Fruit fly (Drosophila melanogaster) whole organism, prepupa: ENCODE data around the gene PolA2.
A peak's percentile ranks its signal among the peaks of the same experiment; 100 is the strongest.

Experiments used
- Blimp-1 ChIP-seq: fragments of 200-800 bp; sonication (Bioruptor generic); optimal IDR thresholded peaks from 3 replicates; lab custom pipeline; 2017; ENCODE audit warnings: missing biosample characterization, missing genetic modification characterization, mild to moderate bottlenecking, moderate library complexity, missing genetic modification reagents
- CG10669 ChIP-seq: fragments of 200-800 bp; sonication (Bioruptor generic); optimal IDR thresholded peaks from 3 replicates; lab custom pipeline; 2018; ENCODE audit warnings: missing biosample characterization, mild to moderate bottlenecking, missing genetic modification characterization, moderate library complexity
- CG11294 ChIP-seq: fragments of 200-800 bp; sonication (Bioruptor generic); IDR thresholded peaks from 2 replicates; pipeline ENCODE4 v1.3.6; 2022; ENCODE audit warnings: missing biosample characterization, missing genetic modification characterization
- CG11762 ChIP-seq: fragments of 200-800 bp; sonication (Bioruptor generic); optimal IDR thresholded peaks from 3 replicates; lab custom pipeline; 2016; ENCODE audit warnings: missing biosample characterization, missing genetic modification characterization; ENCODE audit not compliant: insufficient read depth
- CG15336 ChIP-seq: fragments of 200-800 bp; sonication (Bioruptor generic); IDR thresholded peaks from 2 replicates; pipeline ENCODE4 v1.3.6; 2022; ENCODE audit warnings: missing biosample characterization, missing genetic modification characterization
- CG1621 ChIP-seq: fragments of 200-800 bp; sonication (Bioruptor generic); optimal IDR thresholded peaks from 3 replicates; lab custom pipeline; 2018; ENCODE audit warnings: missing biosample characterization, mild to moderate bottlenecking, missing genetic modification characterization
- CG16779 ChIP-seq: fragments of 200-800 bp; sonication (Bioruptor generic); optimal IDR thresholded peaks from 3 replicates; lab custom pipeline; 2017; ENCODE audit warnings: missing biosample characterization, mild to moderate bottlenecking, missing genetic modification characterization
- CG3032 ChIP-seq: fragments of 200-800 bp; optimal IDR thresholded peaks from 2 replicates; lab custom pipeline; 2019; ENCODE audit warnings: missing biosample characterization, mild to moderate bottlenecking, missing genetic modification characterization, moderate library complexity
- CG31627 ChIP-seq: fragments of 200-800 bp; sonication (Bioruptor generic); optimal IDR thresholded peaks from 3 replicates; lab custom pipeline; 2016; ENCODE audit warnings: missing biosample characterization, missing genetic modification characterization
- CG32006 ChIP-seq: fragments of 200-800 bp; sonication (Bioruptor generic); optimal IDR thresholded peaks from 3 replicates; lab custom pipeline; 2017; ENCODE audit warnings: missing biosample characterization, mild to moderate bottlenecking, missing genetic modification characterization
- CG4318 ChIP-seq: fragments of 200-800 bp; sonication (Bioruptor generic); optimal IDR thresholded peaks from 3 replicates; lab custom pipeline; 2017; ENCODE audit warnings: missing biosample characterization, mild to moderate bottlenecking, missing genetic modification characterization
- CG6276 ChIP-seq: fragments of 200-800 bp; sonication (Bioruptor generic); optimal IDR thresholded peaks from 2 replicates; lab custom pipeline; 2017; ENCODE audit warnings: missing biosample characterization, mild to moderate bottlenecking, missing genetic modification characterization
- CG6792 ChIP-seq: fragments of 200-800 bp; sonication (Bioruptor generic); optimal IDR thresholded peaks from 3 replicates; lab custom pipeline; 2016; ENCODE audit warnings: missing biosample characterization, missing genetic modification characterization
- CG6808 ChIP-seq: fragments of 200-800 bp; sonication (Bioruptor generic); optimal IDR thresholded peaks from 3 replicates; lab custom pipeline; 2017; ENCODE audit warnings: missing biosample characterization, missing genetic modification characterization, mild to moderate bottlenecking, moderate library complexity, missing genetic modification reagents
- CG6854 ChIP-seq: fragments of 200-800 bp; sonication (Bioruptor generic); optimal IDR thresholded peaks from 2 replicates; lab custom pipeline; 2017; ENCODE audit warnings: missing biosample characterization, mild to moderate bottlenecking, missing genetic modification characterization
- CG7368 ChIP-seq: fragments of 200-800 bp; sonication (Bioruptor generic); optimal IDR thresholded peaks from 3 replicates; lab custom pipeline; 2016; ENCODE audit warnings: missing biosample characterization, missing genetic modification characterization
- CG8119 ChIP-seq: fragments of 200-800 bp; sonication (Bioruptor generic); IDR thresholded peaks from 3 replicates; pipeline ENCODE4 v1.3.6; 2022; ENCODE audit warnings: missing biosample characterization, missing genetic modification characterization
- CG8319 ChIP-seq: fragments of 200-800 bp; sonication (Bioruptor generic); optimal IDR thresholded peaks from 3 replicates; lab custom pipeline; 2016; ENCODE audit warnings: missing biosample characterization, missing genetic modification characterization
- CG9139 ChIP-seq: fragments of 200-800 bp; sonication (Bioruptor generic); optimal IDR thresholded peaks from 3 replicates; lab custom pipeline; 2017; ENCODE audit warnings: missing biosample characterization, mild to moderate bottlenecking, missing genetic modification characterization
- Eip75B ChIP-seq: fragments of 200-800 bp; sonication (Bioruptor generic); optimal IDR thresholded peaks from 3 replicates; lab custom pipeline; 2016; ENCODE audit warnings: missing biosample characterization, missing genetic modification characterization
- Eip78C ChIP-seq: fragments of 200-800 bp; sonication (Bioruptor generic); peaks from one replicate; lab custom pipeline; 2016; ENCODE audit warnings: missing biosample characterization, missing genetic modification characterization
- Eip93F ChIP-seq: fragments of 200-800 bp; sonication (Bioruptor generic); optimal IDR thresholded peaks from 2 replicates; lab custom pipeline; 2016; ENCODE audit warnings: missing biosample characterization, mild to moderate bottlenecking, missing genetic modification characterization
- Ets96B ChIP-seq: fragments of 200-800 bp; optimal IDR thresholded peaks from 2 replicates; lab custom pipeline; 2019; ENCODE audit warnings: missing biosample characterization, mild to moderate bottlenecking, missing genetic modification characterization, moderate library complexity
- Gug ChIP-seq: fragments of 200-800 bp; sonication (Bioruptor generic); IDR thresholded peaks from 2 replicates; pipeline ENCODE4 v1.3.6; 2022; ENCODE audit warnings: missing biosample characterization, missing genetic modification characterization
- Hr38 ChIP-seq: sonication (Bioruptor generic); optimal IDR thresholded peaks from 2 replicates; lab custom pipeline; 2016; ENCODE audit warnings: missing biosample characterization, missing genetic modification characterization
- Lpt ChIP-seq: fragments of 200-800 bp; sonication (Bioruptor generic); optimal IDR thresholded peaks from 3 replicates; lab custom pipeline; 2016; ENCODE audit warnings: missing biosample characterization, missing genetic modification characterization
- Met ChIP-seq: fragments of 200-800 bp; sonication (Bioruptor generic); optimal IDR thresholded peaks from 3 replicates; lab custom pipeline; 2016; ENCODE audit warnings: missing biosample characterization, missing genetic modification characterization
- OdsH ChIP-seq: fragments of 200-800 bp; sonication (Bioruptor generic); optimal IDR thresholded peaks from 3 replicates; lab custom pipeline; 2016; ENCODE audit warnings: missing biosample characterization, missing genetic modification characterization
- Sox102F ChIP-seq: fragments of 200-800 bp; sonication (Bioruptor generic); optimal IDR thresholded peaks from 2 replicates; lab custom pipeline; 2016; ENCODE audit warnings: missing biosample characterization, mild to moderate bottlenecking, missing genetic modification characterization
- Sox14 ChIP-seq: fragments of 200-800 bp; sonication (Bioruptor generic); optimal IDR thresholded peaks from 3 replicates; lab custom pipeline; 2016; ENCODE audit warnings: missing biosample characterization, missing genetic modification characterization
- Sox15 ChIP-seq: fragments of 200-800 bp; sonication (Bioruptor generic); optimal IDR thresholded peaks from 3 replicates; lab custom pipeline; 2016; ENCODE audit warnings: missing biosample characterization, missing genetic modification characterization
- achi ChIP-seq: fragments of 200-800 bp; sonication (Bioruptor generic); optimal IDR thresholded peaks from 3 replicates; lab custom pipeline; 2016; ENCODE audit warnings: missing biosample characterization, missing genetic modification characterization
- acj6 ChIP-seq: fragments of 200-800 bp; sonication (Bioruptor generic); optimal IDR thresholded peaks from 3 replicates; lab custom pipeline; 2016; ENCODE audit warnings: missing biosample characterization, missing genetic modification characterization
- cyc ChIP-seq: fragments of 200-800 bp; sonication (Bioruptor generic); optimal IDR thresholded peaks from 3 replicates; lab custom pipeline; 2016; ENCODE audit warnings: missing biosample characterization, missing genetic modification characterization
- eg ChIP-seq: fragments of 200-800 bp; sonication (Bioruptor generic); IDR thresholded peaks from 3 replicates; pipeline ENCODE4 v1.3.6; 2022; ENCODE audit warnings: missing biosample characterization, missing genetic modification characterization
- fd85E ChIP-seq: fragments of 200-800 bp; sonication (Bioruptor generic); optimal IDR thresholded peaks from 3 replicates; lab custom pipeline; 2016; ENCODE audit warnings: missing biosample characterization, missing genetic modification characterization
- lz ChIP-seq: fragments of 200-800 bp; sonication (Bioruptor generic); optimal IDR thresholded peaks from 3 replicates; lab custom pipeline; 2016; ENCODE audit warnings: missing biosample characterization, missing genetic modification characterization
- pdm3 ChIP-seq: fragments of 200-800 bp; sonication (Bioruptor generic); optimal IDR thresholded peaks from 3 replicates; lab custom pipeline; 2016; ENCODE audit warnings: missing biosample characterization, missing genetic modification characterization
- salr ChIP-seq, 2 experiments: fragments of 200-800 bp; sonication (Bioruptor generic); optimal IDR thresholded peaks; 3 replicates each; lab custom pipeline; 2016 to 2018; ENCODE audit warnings: missing biosample characterization in 2 of 2, missing genetic modification characterization in 2 of 2, mild to moderate bottlenecking in 1 of 2
- spab ChIP-seq: fragments of 200-800 bp; sonication (Bioruptor generic); optimal IDR thresholded peaks from 2 replicates; lab custom pipeline; 2017; ENCODE audit warnings: missing biosample characterization, mild to moderate bottlenecking, missing genetic modification characterization, missing genetic modification reagents
- ss ChIP-seq, 2 experiments: fragments of 200-800 bp; sonication (Bioruptor generic); optimal IDR thresholded peaks; 2 replicates in 1 of 2; 3 replicates in 1 of 2; lab custom pipeline; 2017 to 2018; ENCODE audit warnings: mild to moderate bottlenecking in 2 of 2, missing biosample characterization in 2 of 2, missing genetic modification characterization in 2 of 2, moderate library complexity in 1 of 2
- svp ChIP-seq: fragments of 200-800 bp; sonication (Bioruptor generic); peaks from one replicate; lab custom pipeline; 2016; ENCODE audit warnings: missing biosample characterization, missing genetic modification characterization
- topi ChIP-seq: fragments of 200-800 bp; sonication (Bioruptor generic); optimal IDR thresholded peaks from 3 replicates; lab custom pipeline; 2016; ENCODE audit warnings: missing biosample characterization, missing genetic modification characterization
- vri ChIP-seq: fragments of 200-800 bp; sonication (Bioruptor generic); optimal IDR thresholded peaks from 3 replicates; lab custom pipeline; 2016; ENCODE audit warnings: missing biosample characterization, mild to moderate bottlenecking, missing genetic modification characterization

The PolA2 gene

dm6 chr3R:27282286-27282685 is 43.3 kb downstream of the PolA2 start, which contains the start of gene mrt (continued):
- TF ChIP-seq CG16779 (tag; lab: Kevin White, UChicago) (no peak), Eip75B (peak; percentile 55), CG9139 (GFP tag; lab: Kevin White, UChicago) (peak; percentile 32), Sox102F (GFP tag; lab: Kevin White, UChicago) (peak; percentile 53), Ets96B (tag; lab: Kevin White, UChicago) (peak; percentile 25), CG8119 (GFP tag; lab: Robert Waterston, UW) (peak; percentile 61; the same call in 2 of the 3 replicates), eg (GFP tag; lab: Robert Waterston, UW) (peak; percentile 66; the same call in 2 of the 3 replicates), spab (GFP tag; lab: Kevin White, UChicago) (peak; percentile 28)

DNA sequence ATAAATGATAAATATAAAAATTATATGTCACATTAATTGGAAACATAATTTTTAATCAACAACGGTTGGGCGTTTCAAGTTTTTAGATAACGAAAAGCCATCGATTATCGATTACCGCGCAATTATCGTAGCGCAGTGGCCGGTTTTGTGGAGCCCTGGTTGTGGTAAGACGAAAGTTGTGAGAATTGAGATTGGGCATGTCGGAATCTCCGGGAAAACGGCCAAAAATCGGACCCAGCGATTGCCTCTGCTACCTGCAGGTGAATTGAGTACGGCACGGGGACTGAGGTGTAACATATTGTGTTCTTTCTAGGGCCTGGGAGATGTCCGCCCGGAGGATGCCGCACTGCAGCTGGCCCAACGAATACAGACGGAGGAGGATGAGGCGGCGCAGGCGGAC is 44.7 kb downstream of the PolA2 start, which contains the start of gene CG3368:
Gene CG3368 (plus strand): TSS at position 136 of the 400 bp plus-strand sequence.
- TF ChIP-seq Eip93F (GFP tag; lab: Kevin White, UChicago) (peak; percentile 9), CG6808 (peak; percentile 71), eg (GFP tag; lab: Robert Waterston, UW) (no peak), CG1621 (peak; percentile 2)
- TF ChIP-seq, all 60 proteins: peak for 3

DNA sequence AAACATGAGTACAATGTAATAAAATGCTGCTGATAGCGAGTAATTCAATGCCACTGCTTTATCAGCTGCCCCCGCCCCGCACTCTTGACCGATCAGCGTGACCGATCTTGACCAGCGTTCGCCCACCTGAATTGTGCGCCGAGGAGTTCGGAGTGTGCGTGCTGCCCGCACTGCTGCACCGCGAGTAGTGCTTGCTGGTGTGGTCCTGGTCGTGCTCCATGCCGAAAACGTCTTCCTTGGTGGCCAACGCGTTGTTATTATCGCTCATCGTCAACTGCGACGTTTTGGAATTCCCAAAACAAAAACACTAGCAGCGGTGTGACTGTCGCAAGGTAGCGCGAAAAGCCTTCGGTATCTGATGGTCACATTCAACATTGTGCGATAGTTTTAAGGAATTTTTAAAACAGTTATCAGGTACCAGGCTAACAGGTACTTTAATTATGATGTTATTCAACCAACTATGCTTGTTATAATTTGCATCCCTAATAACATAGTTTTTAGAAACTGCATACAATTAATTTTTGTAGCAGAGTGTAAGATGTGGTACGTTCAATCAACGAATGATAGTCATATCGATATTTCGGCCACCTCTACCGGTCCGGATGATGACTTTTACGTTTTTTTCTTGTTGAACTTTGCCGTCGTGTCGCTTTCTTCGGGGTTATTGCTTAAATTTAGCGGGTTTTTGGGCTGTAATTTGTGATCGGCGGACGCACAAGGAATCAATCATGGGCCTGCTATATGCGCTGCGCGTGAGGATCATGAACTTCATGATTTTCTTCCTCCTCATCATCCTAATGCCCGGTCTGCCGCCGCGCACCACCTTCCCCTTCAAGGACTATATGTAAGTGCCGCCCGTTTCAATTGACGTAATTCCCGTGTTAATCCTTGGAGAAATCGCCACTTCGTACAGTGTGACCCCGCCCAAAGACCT is 49.5 kb downstream of the PolA2 start, which contains the start of the genes bigmax and Hmu:
Gene bigmax (minus strand): TSS at position 325 of the 934 bp plus-strand sequence.
Gene Hmu (plus strand): TSS at position 568 of the 934 bp plus-strand sequence.
- TF ChIP-seq salr (GFP tag; optimal IDR thresholded peaks at IDR 0.05; lab: Kevin White, UChicago) (peak in 1 of 2 experiments; percentile 25), spab (GFP tag; lab: Kevin White, UChicago) (no peak), CG11294 (GFP tag; lab: Robert Waterston, UW) (peak; percentile 41; the same call in 1 of the 2 replicates), Ets96B (tag; lab: Kevin White, UChicago) (peak; percentile 58), Lpt (peak; percentile 65), fd85E (GFP tag; lab: Kevin White, UChicago) (no peak), CG4318 (peak; percentile 54), vri (GFP tag; lab: Kevin White, UChicago) (peak; percentile 68), Sox102F (GFP tag; lab: Kevin White, UChicago) (no peak), CG3032 (tag; lab: Kevin White, UChicago) (peak; percentile 73), CG6792 (GFP tag; lab: Kevin White, UChicago) (peak; percentile 55), cyc (GFP tag; lab: Kevin White, UChicago) (peak; percentile 83), Blimp-1 (GFP tag; lab: Kevin White, UChicago) (no peak), ss (GFP tag; optimal IDR thresholded peaks at IDR 0.05; lab: Kevin White, UChicago) (peak in 1 of 2 experiments; percentile 69), CG16779 (tag; lab: Kevin White, UChicago) (no peak), pdm3 (GFP tag; lab: Kevin White, UChicago) (peak; percentile 76), Hr38 (no peak), Sox15 (GFP tag; lab: Kevin White, UChicago) (peak; percentile 80), CG6854 (no peak), CG10669 (GFP tag; lab: Kevin White, UChicago) (peak; percentile 52), Sox14 (GFP tag; lab: Kevin White, UChicago) (peak; percentile 88), Eip78C (GFP tag; lab: Kevin White, UChicago) (peak; percentile 89), CG7368 (GFP tag; lab: Kevin White, UChicago) (peak; percentile 69), svp (GFP tag; lab: Kevin White, UChicago) (peak; percentile 98), achi (peak; percentile 75), CG8319 (GFP tag; lab: Kevin White, UChicago) (peak; percentile 62), Met (peak; percentile 72), Gug (peak; percentile 72), topi (peak; percentile 77), CG31627 (peak; percentile 92), CG15336 (GFP tag; lab: Robert Waterston, UW) (peak; percentile 40; the same call in 1 of the 2 replicates), acj6 (GFP tag; lab: Kevin White, UChicago) (peak; percentile 77), eg (GFP tag; lab: Robert Waterston, UW) (peak; percentile 85), CG9139 (GFP tag; lab: Kevin White, UChicago) (no peak), OdsH (peak; percentile 81), CG6276 (no peak), lz (peak; percentile 89), CG11762 (GFP tag; lab: Kevin White, UChicago) (peak; percentile 61), CG32006 (peak; percentile 77)
